Worm (Caenorhabditis elegans) whole organism, L4/young adult: ENCODE data around the gene C29E4.13.

ENCODE experiments used
- W03F9.2 ChIP-seq: fragments of 150-350 bp; optimal IDR thresholded peaks from 2 replicates; lab custom pipeline; 2014; ENCODE audit warnings: missing biosample characterization, missing genetic modification characterization
- him-1 ChIP-seq: sonication (generic microtip); optimal IDR thresholded peaks from 2 replicates; lab custom pipeline; 2016; ENCODE audit warnings: missing genotype, missing genetic modification reagents, missing genetic modification characterization, missing compliant biosample characterization

DNA sequence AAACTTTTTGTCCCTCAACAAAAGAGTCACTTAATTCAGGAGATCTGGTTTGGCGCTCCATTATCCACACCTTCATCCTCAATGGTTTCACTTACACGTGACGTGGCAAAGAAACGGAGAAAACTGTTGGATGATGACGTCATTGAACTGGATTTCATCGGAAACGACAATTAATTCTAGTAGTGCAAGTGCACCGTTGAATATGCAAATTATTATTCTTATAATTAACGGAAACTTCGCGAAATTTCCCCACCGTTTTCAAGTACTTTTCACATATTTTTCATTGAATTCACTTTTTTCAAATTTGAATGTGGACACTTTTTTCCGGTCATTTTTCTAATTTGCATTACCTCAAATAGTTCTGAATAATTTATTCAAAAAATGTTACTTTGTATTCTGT, 19.3 kb downstream of the C29E4.13 start, which contains the start of gene ZK688.1:
- TF ChIP-seq him-1 (tag; lab: Kevin White, UChicago) (no peak), W03F9.2 (no peak)
